Worm (Caenorhabditis elegans) whole organism, L1 larva: Measurements from ENCODE around the gene aman-1.

Experiments used
- C04F5.9 ChIP-seq: sonication (generic microtip); optimal IDR thresholded peaks from 2 replicates; lab custom pipeline; 2016; ENCODE audit warnings: missing genetic modification characterization, missing compliant biosample characterization
- C16A3.4 ChIP-seq: fragments of 150-350 bp; optimal IDR thresholded peaks from 2 replicates; lab custom pipeline; 2014; ENCODE audit warnings: missing biosample characterization, missing genetic modification characterization
- alr-1 ChIP-seq: fragments of 200-800 bp; sonication (Bioruptor generic); optimal IDR thresholded peaks from 2 replicates; lab custom pipeline; 2018; ENCODE audit warnings: borderline replicate concordance, mild to moderate bottlenecking, missing genetic modification characterization, missing compliant biosample characterization
- aly-2 ChIP-seq: fragments of 150-350 bp; optimal IDR thresholded peaks from 2 replicates; lab custom pipeline; 2014; ENCODE audit warnings: missing biosample characterization, missing genetic modification characterization
- dsc-1 ChIP-seq: sonication (generic microtip); optimal IDR thresholded peaks from 2 replicates; lab custom pipeline; 2016; ENCODE audit warnings: mild to moderate bottlenecking, missing genetic modification characterization, missing compliant biosample characterization
- efl-3 ChIP-seq: fragments of 200-800 bp; sonication (Bioruptor generic); optimal IDR thresholded peaks from 2 replicates; lab custom pipeline; 2018; ENCODE audit warnings: mild to moderate bottlenecking, missing genetic modification characterization, missing compliant biosample characterization
- egl-13 ChIP-seq: sonication (generic microtip); optimal IDR thresholded peaks from 2 replicates; lab custom pipeline; 2016; ENCODE audit warnings: missing genotype, missing genetic modification reagents, missing genetic modification characterization, missing compliant biosample characterization
- elt-2 ChIP-seq: sonication (generic microtip); optimal IDR thresholded peaks from 2 replicates; lab custom pipeline; 2016; ENCODE audit warnings: missing genetic modification characterization, mild to moderate bottlenecking, inconsistent platforms, missing compliant biosample characterization, missing genetic modification reagents
- elt-3 ChIP-seq, 6 experiments: fragments of 150-350 bp in 1 of 6; sonication (generic microtip); optimal IDR thresholded peaks; 2 replicates each; lab custom pipeline; 2017 to 2018; ENCODE audit warnings: missing biosample characterization in 6 of 6, missing genetic modification characterization in 6 of 6, inconsistent platforms in 1 of 6
- ets-5 ChIP-seq: fragments of 200-800 bp; sonication (Bioruptor generic); IDR thresholded peaks from 2 replicates; pipeline ENCODE4 v1.3.6; 2022; ENCODE audit warnings: missing genetic modification characterization, missing compliant biosample characterization
- fkh-10 ChIP-seq: sonication (generic microtip); optimal IDR thresholded peaks from 2 replicates; lab custom pipeline; 2017; ENCODE audit warnings: missing biosample characterization, missing genetic modification reagents, missing genetic modification characterization
- grh-1 ChIP-seq: fragments of 200-800 bp; sonication (Bioruptor generic); IDR thresholded peaks from 2 replicates; pipeline ENCODE4 v1.3.6; 2022; ENCODE audit warnings: missing genetic modification reagents, missing genetic modification characterization, missing compliant biosample characterization
- hlh-4 ChIP-seq: sonication (generic microtip); optimal IDR thresholded peaks from 2 replicates; lab custom pipeline; 2016; ENCODE audit warnings: mild to moderate bottlenecking, missing genetic modification characterization, missing compliant biosample characterization
- irx-1 ChIP-seq: sonication (generic microtip); optimal IDR thresholded peaks from 2 replicates; lab custom pipeline; 2016; ENCODE audit warnings: missing genetic modification characterization, missing compliant biosample characterization
- isw-1 ChIP-seq: fragments of 200-800 bp; sonication (Bioruptor generic); IDR thresholded peaks from 2 replicates; pipeline ENCODE4 v1.3.6; 2022; ENCODE audit warnings: missing genetic modification characterization, missing compliant biosample characterization
- jun-1 ChIP-seq: fragments of 150-350 bp; optimal IDR thresholded peaks from 2 replicates; lab custom pipeline; 2014; ENCODE audit warnings: missing biosample characterization, missing genetic modification reagents, missing genetic modification characterization
- lin-14 ChIP-seq: fragments of 200-800 bp; sonication (Bioruptor generic); optimal IDR thresholded peaks from 2 replicates; lab custom pipeline; 2018; ENCODE audit warnings: mild to moderate bottlenecking, missing genetic modification characterization, moderate library complexity, missing compliant biosample characterization
- lin-35 ChIP-seq, 2 experiments: fragments of 150-350 bp; optimal IDR thresholded peaks; 2 replicates each; lab custom pipeline; 2014; ENCODE audit warnings: missing biosample characterization in 2 of 2, missing genetic modification characterization in 2 of 2, missing genetic modification reagents in 2 of 2
- lir-3 ChIP-seq: sonication (generic microtip); optimal IDR thresholded peaks from 2 replicates; lab custom pipeline; 2016; ENCODE audit warnings: mild to moderate bottlenecking, missing genetic modification characterization, moderate library complexity, missing compliant biosample characterization; ENCODE audit not compliant: poor library complexity
- lsy-2 ChIP-seq, 2 experiments: fragments of 150-350 bp; optimal IDR thresholded peaks; 2 replicates each; lab custom pipeline; 2014; ENCODE audit warnings: missing biosample characterization in 2 of 2, missing genetic modification characterization in 2 of 2
- mdl-1 ChIP-seq, 2 experiments: fragments of 150-350 bp; optimal IDR thresholded peaks; 2 replicates each; lab custom pipeline; 2014 to 2017; ENCODE audit warnings: missing biosample characterization in 2 of 2, missing genetic modification characterization in 2 of 2, inconsistent platforms in 1 of 2
- mef-2 ChIP-seq: fragments of 150-350 bp; optimal IDR thresholded peaks from 2 replicates; lab custom pipeline; 2014; ENCODE audit warnings: missing biosample characterization, missing genetic modification characterization
- nhr-11 ChIP-seq: fragments of 150-350 bp; optimal IDR thresholded peaks from 2 replicates; lab custom pipeline; 2014; ENCODE audit warnings: missing biosample characterization, missing genetic modification characterization
- nhr-237 ChIP-seq: fragments of 150-350 bp; optimal IDR thresholded peaks from 2 replicates; lab custom pipeline; 2014; ENCODE audit warnings: missing biosample characterization, missing genetic modification characterization
- nhr-76 ChIP-seq: sonication (generic microtip); optimal IDR thresholded peaks from 2 replicates; lab custom pipeline; 2017; ENCODE audit warnings: missing biosample characterization, missing genetic modification characterization
- nhr-77 ChIP-seq: fragments of 150-350 bp; optimal IDR thresholded peaks from 2 replicates; lab custom pipeline; 2014; ENCODE audit warnings: missing biosample characterization, missing genetic modification characterization
- nhr-85 ChIP-seq: sonication (generic microtip); peaks from one replicate; lab custom pipeline; 2016; ENCODE audit warnings: missing genetic modification characterization, inconsistent platforms, missing compliant biosample characterization
- nhr-90 ChIP-seq: sonication (generic microtip); optimal IDR thresholded peaks from 2 replicates; lab custom pipeline; 2016; ENCODE audit warnings: mild to moderate bottlenecking, missing genetic modification characterization, missing compliant biosample characterization; ENCODE audit not compliant: poor library complexity
- skn-1 ChIP-seq: fragments of 150-350 bp; optimal IDR thresholded peaks from 2 replicates; lab custom pipeline; 2014; ENCODE audit warnings: missing biosample characterization, missing genetic modification characterization
- snu-23 ChIP-seq: sonication (generic microtip); optimal IDR thresholded peaks from 2 replicates; lab custom pipeline; 2016; ENCODE audit warnings: missing genetic modification characterization, missing compliant biosample characterization
- swsn-7 ChIP-seq: sonication (generic microtip); optimal IDR thresholded peaks from 2 replicates; lab custom pipeline; 2016; ENCODE audit warnings: missing genetic modification characterization, missing compliant biosample characterization
- vab-15 ChIP-seq: sonication (generic microtip); optimal IDR thresholded peaks from 2 replicates; lab custom pipeline; 2017; ENCODE audit warnings: missing genotype, mild to moderate bottlenecking, missing genetic modification characterization, missing compliant biosample characterization
- xbp-1 ChIP-seq: sonication (generic microtip); optimal IDR thresholded peaks from 2 replicates; lab custom pipeline; 2016; ENCODE audit warnings: missing genetic modification characterization, missing compliant biosample characterization
- zip-4 ChIP-seq: fragments of 200-800 bp; sonication (Bioruptor generic); optimal IDR thresholded peaks from 2 replicates; lab custom pipeline; 2018; ENCODE audit warnings: mild to moderate bottlenecking, missing genetic modification characterization, moderate library complexity, missing compliant biosample characterization
- ztf-11 ChIP-seq, 2 experiments: sonication (generic microtip); optimal IDR thresholded peaks; 2 replicates each; lab custom pipeline; 2016 to 2017; ENCODE audit warnings: missing genetic modification characterization in 2 of 2, missing biosample characterization in 1 of 2, missing compliant biosample characterization in 1 of 2
- ztf-4 ChIP-seq: fragments of 150-350 bp; optimal IDR thresholded peaks from 2 replicates; lab custom pipeline; 2014; ENCODE audit warnings: missing biosample characterization, missing genetic modification characterization

The aman-1 gene

DNA sequence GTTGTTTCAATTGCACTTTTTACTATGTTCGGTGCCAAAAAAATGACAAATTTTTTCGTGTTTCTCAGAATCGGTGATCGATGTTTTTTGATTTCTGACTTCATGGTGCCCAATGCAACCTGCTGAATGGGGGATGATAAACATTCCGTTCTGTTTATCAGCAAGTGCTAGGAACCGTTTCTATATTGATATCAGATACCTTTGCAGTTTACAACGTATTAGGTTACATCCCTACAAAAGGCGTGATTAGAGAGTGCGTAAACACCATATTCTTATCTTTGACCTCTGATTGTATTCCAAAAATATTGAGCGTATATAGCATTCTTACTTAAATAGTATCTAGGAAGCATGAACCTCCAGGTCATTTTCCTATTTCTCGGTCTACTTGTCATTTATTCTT is at the start of gene aman-1:
Gene aman-1 (plus strand): TSS at position 344 of the 400 bp plus-strand sequence.
- TF ChIP-seq mdl-1 (tag; optimal IDR thresholded peaks at IDR 0.05; lab: Kevin White, UChicago): no peak
- no peak for TF ChIP-seq irx-1 (tag; lab: Kevin White, UChicago)
- no peak for TF ChIP-seq mef-2
- TF ChIP-seq nhr-11: no peak
- no peak for TF ChIP-seq nhr-76 (tag; lab: Kevin White, UChicago)

- TF ChIP-seq vab-15 (tag; lab: Kevin White, UChicago) (no peak), egl-13 (tag; lab: Kevin White, UChicago) (no peak), lin-14 (GFP tag; lab: Kevin White, UChicago) (peak; percentile 23), efl-3 (no peak), isw-1 (GFP tag; lab: Robert Waterston, UW) (no peak), hlh-4 (tag; lab: Kevin White, UChicago) (no peak), nhr-76 (tag; lab: Kevin White, UChicago) (no peak), lsy-2 (tag; optimal IDR thresholded peaks at IDR 0.05; lab: Kevin White, UChicago) (no peak), nhr-77 (tag; lab: Kevin White, UChicago) (no peak), nhr-85 (tag; lab: Kevin White, UChicago) (no peak), grh-1 (GFP tag; lab: Robert Waterston, UW) (no peak), swsn-7 (no peak), elt-3 (tag; optimal IDR thresholded peaks at IDR 0.05; lab: Kevin White, UChicago) (peak in 1 of 6 experiments; percentile 9), zip-4 (GFP tag; lab: Kevin White, UChicago) (no peak), C04F5.9 (tag; lab: Kevin White, UChicago) (no peak), skn-1 (no peak), lir-3 (tag; lab: Kevin White, UChicago) (no peak), alr-1 (tag; lab: Kevin White, UChicago) (no peak)
Measured at ce11 chrX:4685579-4685978, 47.3 kb upstream of the aman-1 start.

ce11 chrX:4691148-4691773 is 41.6 kb upstream of the aman-1 start, which contains the start of gene K02G10.5:
K02G10.5 (minus strand) TSS chrX:4691198.
- no peak for TF ChIP-seq dsc-1 (tag; lab: Kevin White, UChicago)
- TF ChIP-seq mdl-1 (tag; optimal IDR thresholded peaks at IDR 0.05; lab: Kevin White, UChicago): no peak
- TF ChIP-seq grh-1 (GFP tag; lab: Robert Waterston, UW): no peak
- no peak for TF ChIP-seq xbp-1 (tag; lab: Kevin White, UChicago)
- no peak for TF ChIP-seq snu-23
- no peak for TF ChIP-seq ets-5
- no peak for TF ChIP-seq vab-15 (tag; lab: Kevin White, UChicago)
- no peak for TF ChIP-seq ztf-4 (tag; lab: Kevin White, UChicago)
- TF ChIP-seq nhr-90 (tag; lab: Kevin White, UChicago): no peak
- TF ChIP-seq jun-1: no peak
- no peak for TF ChIP-seq swsn-7
- no peak for TF ChIP-seq nhr-237
- no peak for TF ChIP-seq aly-2 (tag; lab: Kevin White, UChicago)
- no peak for TF ChIP-seq elt-2 (tag; lab: Kevin White, UChicago)
- no peak for TF ChIP-seq ztf-11 (tag; optimal IDR thresholded peaks at IDR 0.05; lab: Kevin White, UChicago)
- TF ChIP-seq zip-4 (GFP tag; lab: Kevin White, UChicago): no peak
- TF ChIP-seq C16A3.4 (tag; lab: Kevin White, UChicago): no peak
- TF ChIP-seq lin-35 (GFP tag; optimal IDR thresholded peaks at IDR 0.05; lab: Kevin White, UChicago): no peak
- TF ChIP-seq fkh-10 (GFP tag; lab: Kevin White, UChicago): no peak
